Worm (Caenorhabditis elegans): ENCODE results near the gene Y37E11B.1.

The Y37E11B.1 gene

DNA sequence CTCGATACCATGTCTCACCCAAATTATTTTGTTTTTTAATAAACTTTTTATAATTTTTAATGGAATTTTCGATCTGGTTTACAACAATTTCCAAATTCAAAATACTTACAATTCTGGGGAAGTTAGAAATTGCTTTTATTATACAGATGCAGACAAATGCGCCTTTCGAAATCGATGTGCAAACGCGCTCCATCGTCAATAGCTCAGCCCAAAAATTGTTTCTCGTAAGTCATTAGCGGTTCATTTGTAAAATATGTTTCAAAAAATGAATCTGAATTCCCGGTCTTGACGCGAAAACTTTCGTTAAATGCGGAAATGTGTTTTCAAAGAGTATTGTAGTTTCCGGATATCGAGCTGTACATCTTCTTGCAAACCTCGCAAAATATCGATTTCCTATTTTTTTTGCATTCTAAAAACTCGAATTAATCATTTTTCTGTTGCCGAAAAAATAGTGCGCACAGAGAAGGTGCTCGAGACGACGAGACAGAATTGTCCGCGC lies at the start of gene Y37E11B.1:
Gene Y37E11B.1, plus strand, starts transcription at position 145 of the 499 bp plus-strand sequence.
- TF ChIP-seq skn-1 (tag; optimal IDR thresholded peaks at IDR 0.05) (peak; percentile 4), ces-1 (GFP tag; optimal IDR thresholded peaks at IDR 0.05) (no peak), fkh-8 (tag; optimal IDR thresholded peaks at IDR 0.05) (peak; percentile 25), aha-1 (tag; optimal IDR thresholded peaks at IDR 0.05) (no peak), nhr-71 (tag; optimal IDR thresholded peaks at IDR 0.05) (peak; percentile 19), efl-1 (optimal IDR thresholded peaks at IDR 0.05) (peak in 1 of 2 experiments; percentile 53), efl-1 (GFP tag; optimal IDR thresholded peaks at IDR 0.05 in 1 of 2) (peak; percentile 38 to 91), lin-35 (GFP tag; optimal IDR thresholded peaks at IDR 0.05) (peak in 1 of 2 experiments; percentile 16), lsy-2 (tag; optimal IDR thresholded peaks at IDR 0.05) (peak in 1 of 2 experiments; percentile 44), dpl-1 (GFP tag; optimal IDR thresholded peaks at IDR 0.05) (peak in 1 of 3 experiments; percentile 30)

DNA sequence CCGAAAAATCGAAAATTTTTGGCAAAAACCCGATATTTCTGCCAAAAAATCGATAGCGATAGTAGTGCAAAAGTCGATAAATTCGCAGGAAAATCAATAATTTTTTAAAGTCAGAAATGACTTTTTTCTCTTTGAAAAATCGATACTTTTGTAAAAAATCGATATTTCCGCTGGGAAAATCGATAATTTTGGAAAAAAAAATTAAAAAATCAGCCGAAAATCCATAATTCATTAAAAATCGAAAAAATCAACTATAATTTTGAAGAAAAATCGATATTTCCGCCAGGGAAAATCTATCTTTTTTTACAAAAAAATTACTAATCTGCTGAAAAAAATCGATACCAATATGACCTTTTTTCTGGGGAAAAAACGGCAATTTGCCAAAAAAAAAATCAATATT lies 47.9 kb upstream of the Y37E11B.1 start:
- TF ChIP-seq egl-27 (tag; optimal IDR thresholded peaks at IDR 0.05) (no peak), alr-1 (tag; optimal IDR thresholded peaks at IDR 0.05; ENCODE audit: borderline replicate concordance) (no peak), nhr-77 (tag; optimal IDR thresholded peaks at IDR 0.05) (no peak), vab-15 (tag; optimal IDR thresholded peaks at IDR 0.05) (no peak), lin-35 (GFP tag; optimal IDR thresholded peaks at IDR 0.05) (no peak), ama-1 (optimal IDR thresholded peaks at IDR 0.05) (no peak), elt-3 (tag; optimal IDR thresholded peaks at IDR 0.05) (no peak), skn-1 (tag; optimal IDR thresholded peaks at IDR 0.05) (no peak), unc-62 (GFP tag; optimal IDR thresholded peaks at IDR 0.05) (no peak), jun-1 (tag; optimal IDR thresholded peaks at IDR 0.05) (no peak), C34B4.2 (tag; optimal IDR thresholded peaks at IDR 0.05) (no peak)

- TF ChIP-seq dsc-1 (tag; optimal IDR thresholded peaks at IDR 0.05) (no peak), nhr-47 (tag; optimal IDR thresholded peaks at IDR 0.05) (no peak), tlp-1 (tag; optimal IDR thresholded peaks at IDR 0.05) (no peak), pqm-1 (tag; optimal IDR thresholded peaks at IDR 0.05) (no peak), Y116A8C.19 (tag; optimal IDR thresholded peaks at IDR 0.05; ENCODE audit: borderline replicate concordance) (no peak), ceh-90 (tag; optimal IDR thresholded peaks at IDR 0.05) (no peak), sup-37 (GFP tag; optimal IDR thresholded peaks at IDR 0.05) (no peak), lir-3 (tag; optimal IDR thresholded peaks at IDR 0.05; ENCODE audit: poor library complexity) (no peak), efl-3 (GFP tag; optimal IDR thresholded peaks at IDR 0.05) (no peak), fkh-10 (GFP tag; optimal IDR thresholded peaks at IDR 0.05) (no peak), nhr-71 (tag; optimal IDR thresholded peaks at IDR 0.05) (no peak), aha-1 (tag; optimal IDR thresholded peaks at IDR 0.05) (no peak), sptf-1 (tag; optimal IDR thresholded peaks at IDR 0.05) (no peak), egl-27 (tag; optimal IDR thresholded peaks at IDR 0.05) (no peak), nhr-19 (GFP tag; conservative IDR thresholded peaks at IDR 0.05) (no peak), ztf-11 (tag; optimal IDR thresholded peaks at IDR 0.05) (no peak)
These were observed 47.3 kb upstream of the Y37E11B.1 start, which contains the start of gene M57.1 for ce11 chrIV:3532167-3532566. TSS of gene M57.1 (plus strand) at chrIV:3532467.

ce11 chrIV:3532989-3533388 lies 46.4 kb upstream of the Y37E11B.1 start:
- TF ChIP-seq C16A3.4 (tag; optimal IDR thresholded peaks at IDR 0.05): peak; percentile 1
- peak; percentile 50 to 66 for TF ChIP-seq efl-1 (optimal IDR thresholded peaks at IDR 0.05)
- peak; percentile 67 to 96 for TF ChIP-seq efl-1 (GFP tag; optimal IDR thresholded peaks at IDR 0.05 in 1 of 2)
- TF ChIP-seq lin-35 (GFP tag; optimal IDR thresholded peaks at IDR 0.05): peak; percentile 16 to 78
- TF ChIP-seq nhr-71 (tag; optimal IDR thresholded peaks at IDR 0.05): no peak
- TF ChIP-seq nhr-28 (tag; optimal IDR thresholded peaks at IDR 0.05): no peak
- TF ChIP-seq dpl-1 (GFP tag; optimal IDR thresholded peaks at IDR 0.05): peak; percentile 33 to 76 (median 61)
- no peak for TF ChIP-seq nhr-76 (tag; optimal IDR thresholded peaks at IDR 0.05)
- no peak for TF ChIP-seq elt-2 (tag; optimal IDR thresholded peaks at IDR 0.05)
- no peak for TF ChIP-seq fos-1 (tag; optimal IDR thresholded peaks at IDR 0.05)
- no peak for TF ChIP-seq nhr-20 (tag; optimal IDR thresholded peaks at IDR 0.05)
- TF ChIP-seq lin-14 (GFP tag; optimal IDR thresholded peaks at IDR 0.05): no peak
- TF ChIP-seq lsy-2 (tag; optimal IDR thresholded peaks at IDR 0.05): peak; percentile 24 to 70
- TF ChIP-seq blmp-1 (tag; optimal IDR thresholded peaks at IDR 0.05): peak; percentile 35
- no peak for TF ChIP-seq aly-2 (tag; optimal IDR thresholded peaks at IDR 0.05)
- TF ChIP-seq sup-37 (GFP tag; optimal IDR thresholded peaks at IDR 0.05): no peak
- no peak for TF ChIP-seq pag-3 (tag; optimal IDR thresholded peaks at IDR 0.05; ENCODE audit: borderline replicate concordance, insufficient read depth)
- peak; percentile 10 for TF ChIP-seq snu-23 (GFP tag; optimal IDR thresholded peaks at IDR 0.05)

Data from whole organism, L1 larva.